Fruit fly (Drosophila melanogaster): Measurements from ENCODE around the gene Obp93a.

DNA sequence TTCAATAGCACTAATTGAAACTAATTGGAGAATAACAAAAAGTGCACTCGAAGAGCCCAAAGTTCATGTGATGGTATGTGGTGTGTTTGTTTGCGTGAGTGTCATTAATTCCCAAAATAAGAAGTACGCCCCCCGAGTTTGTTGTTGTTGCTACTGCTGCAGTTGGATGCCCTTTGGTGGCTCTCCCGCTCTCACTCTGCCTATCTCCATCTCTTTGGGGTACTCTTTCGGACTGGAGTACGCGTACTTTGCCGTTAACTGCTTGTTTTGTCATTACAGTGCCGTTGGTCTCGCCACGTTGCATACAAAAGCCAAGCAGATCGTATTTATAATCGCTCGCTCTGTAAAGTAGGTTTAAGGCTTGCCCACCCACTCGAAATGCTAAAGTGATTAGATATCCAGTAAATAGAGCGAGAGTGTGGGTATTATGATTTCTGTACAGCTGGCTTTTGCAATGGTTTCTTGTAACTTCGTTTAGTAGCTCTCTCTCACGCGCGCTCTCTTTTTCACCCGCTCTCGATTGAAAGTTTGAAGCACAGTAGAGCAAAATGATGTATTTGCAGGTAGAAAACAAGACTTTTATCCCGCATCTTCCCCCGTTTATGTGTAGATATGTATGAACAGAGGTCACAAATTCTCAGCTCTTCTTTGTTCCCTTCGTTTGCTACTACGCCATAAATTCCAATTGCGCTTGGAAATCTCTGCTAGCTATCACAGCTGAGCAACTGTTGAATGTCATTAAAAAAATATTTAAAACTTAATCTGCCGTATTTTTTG lies 17.4 kb downstream of the Obp93a start:
- no peak for TF ChIP-seq ttk (optimal IDR thresholded peaks at IDR 0.05)
- TF ChIP-seq psq (optimal IDR thresholded peaks at IDR 0.05): no peak
- TF ChIP-seq Sin3A (optimal IDR thresholded peaks at IDR 0.05): no peak
- no peak for TF ChIP-seq insv (optimal IDR thresholded peaks at IDR 0.05)
